Fruit fly (Drosophila melanogaster): Measurements from ENCODE around the gene CG13728.

The CG13728 gene

dm6 chr3L:17339122-17339521 is 43.4 kb downstream of the CG13728 start, which contains the start of gene CG6479 (continued):
- peak; percentile 9 for TF ChIP-seq CG2116 (GFP tag; optimal IDR thresholded peaks at IDR 0.05)
- peak; percentile 64 for TF ChIP-seq stwl (tag; optimal IDR thresholded peaks at IDR 0.05)
- peak; percentile 66 for TF ChIP-seq Scr (GFP tag; IDR thresholded peaks at IDR 0.05; ENCODE audit: partially characterized antibody)
- TF ChIP-seq CG1603 (tag; optimal IDR thresholded peaks at IDR 0.05), result peak; percentile 60
- peak; percentile 78 for TF ChIP-seq pita (GFP tag; optimal IDR thresholded peaks at IDR 0.05)
- TF ChIP-seq bcd (GFP tag; optimal IDR thresholded peaks at IDR 0.05), result peak; percentile 3
- TF ChIP-seq Myb (GFP tag; optimal IDR thresholded peaks at IDR 0.05), result peak; percentile 4
- no peak for TF ChIP-seq Neu2 (GFP tag; optimal IDR thresholded peaks at IDR 0.05; ENCODE audit: borderline replicate concordance)
- peak; percentile 36; the same call in 1 of the 3 replicates for TF ChIP-seq row (GFP tag; IDR thresholded peaks at IDR 0.05)
- 0 out of 3 replicates have a peak, but pooled peaks have one; percentile 68 for TF ChIP-seq Opbp (GFP tag; IDR thresholded peaks at IDR 0.05; ENCODE audit: partially characterized antibody)
- TF ChIP-seq Hmr (GFP tag; optimal IDR thresholded peaks at IDR 0.05), result peak; percentile 36
- peak; percentile 30 for TF ChIP-seq Med (GFP tag)
- TF ChIP-seq unpg (GFP tag; optimal IDR thresholded peaks at IDR 0.05), result no peak
- peak; percentile 41 for TF ChIP-seq nmo (GFP tag; optimal IDR thresholded peaks at IDR 0.05)
- peak; percentile 34 for TF ChIP-seq CTCF (GFP tag; optimal IDR thresholded peaks at IDR 0.05)
- TF ChIP-seq fd3F (GFP tag; optimal IDR thresholded peaks at IDR 0.05), result no peak
- 0 out of 2 replicates have a peak, but pooled peaks have one; percentile 10 for TF ChIP-seq CG31441 (GFP tag; IDR thresholded peaks at IDR 0.05)
- no peak for TF ChIP-seq CG14014 (GFP tag; IDR thresholded peaks at IDR 0.05)
- TF ChIP-seq CG15073 (GFP tag; optimal IDR thresholded peaks at IDR 0.05), result no peak
- no peak for TF ChIP-seq CG17186 (GFP tag; optimal IDR thresholded peaks at IDR 0.05)
- no peak for TF ChIP-seq CG15011 (GFP tag; optimal IDR thresholded peaks at IDR 0.05)

Measured in whole organism, embryonic.